Worm (Caenorhabditis elegans): ENCODE results near the gene F49C5.16.

F49C5.16 gene

DNA sequence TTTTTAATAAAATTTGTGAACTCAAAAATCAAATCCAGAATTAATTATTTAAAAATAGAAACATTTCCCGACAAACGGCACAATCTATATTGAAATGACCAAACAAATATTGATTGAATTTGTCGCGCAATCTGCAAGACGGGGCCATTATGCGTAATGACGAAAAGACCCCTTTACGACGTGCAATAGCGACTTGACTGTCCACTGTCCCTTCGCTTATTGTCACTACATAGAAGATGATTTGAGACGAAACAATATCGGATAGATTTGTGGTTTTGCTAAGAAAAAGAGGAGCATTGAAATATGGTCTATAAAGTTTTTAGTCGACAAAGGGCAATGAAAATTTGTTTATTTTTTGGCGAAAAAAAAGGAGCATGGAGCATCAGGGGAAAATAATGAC is 3.3 kb downstream of the F49C5.16 start:
- TF ChIP-seq lsy-27 (tag; optimal IDR thresholded peaks at IDR 0.05; ENCODE audit: borderline replicate concordance, insufficient read depth): no peak
- TF ChIP-seq dpff-1 (tag; optimal IDR thresholded peaks at IDR 0.05): no peak
- no peak for TF ChIP-seq pha-4 (tag; optimal IDR thresholded peaks at IDR 0.05)
- TF ChIP-seq hrde-1 (tag; optimal IDR thresholded peaks at IDR 0.05; ENCODE audit: borderline replicate concordance): no peak
- no peak for TF ChIP-seq B0035.1 (tag; optimal IDR thresholded peaks at IDR 0.05)
- no peak for TF ChIP-seq nhr-120 (GFP tag; IDR thresholded peaks at IDR 0.05)
- TF ChIP-seq ama-1 (optimal IDR thresholded peaks at IDR 0.05): no peak
- no peak for TF ChIP-seq ama-1 (GFP tag; optimal IDR thresholded peaks at IDR 0.05)
- TF ChIP-seq hlh-26 (GFP tag; conservative IDR thresholded peaks at IDR 0.05): no peak
- TF ChIP-seq hmg-20 (GFP tag; IDR thresholded peaks at IDR 0.05): no peak
- TF ChIP-seq F39B2.1 (GFP tag; IDR thresholded peaks at IDR 0.05): no peak
- no peak for TF ChIP-seq madf-3 (GFP tag; IDR thresholded peaks at IDR 0.05)
- TF ChIP-seq lsl-1 (GFP tag; optimal IDR thresholded peaks at IDR 0.05): no peak
- TF ChIP-seq let-607 (tag; optimal IDR thresholded peaks at IDR 0.05): no peak
- no peak for TF ChIP-seq Y79H2A.3 (GFP tag; conservative IDR thresholded peaks at IDR 0.05)
- no peak for TF ChIP-seq ztf-3 (GFP tag; optimal IDR thresholded peaks at IDR 0.05)
- no peak for TF ChIP-seq ztf-22 (GFP tag; optimal IDR thresholded peaks at IDR 0.05)
- no peak for TF ChIP-seq nfyb-1 (GFP tag; IDR thresholded peaks at IDR 0.05)
- no peak for TF ChIP-seq nhr-80 (tag; optimal IDR thresholded peaks at IDR 0.05)
- TF ChIP-seq ztf-26 (tag; optimal IDR thresholded peaks at IDR 0.05): no peak

DNA sequence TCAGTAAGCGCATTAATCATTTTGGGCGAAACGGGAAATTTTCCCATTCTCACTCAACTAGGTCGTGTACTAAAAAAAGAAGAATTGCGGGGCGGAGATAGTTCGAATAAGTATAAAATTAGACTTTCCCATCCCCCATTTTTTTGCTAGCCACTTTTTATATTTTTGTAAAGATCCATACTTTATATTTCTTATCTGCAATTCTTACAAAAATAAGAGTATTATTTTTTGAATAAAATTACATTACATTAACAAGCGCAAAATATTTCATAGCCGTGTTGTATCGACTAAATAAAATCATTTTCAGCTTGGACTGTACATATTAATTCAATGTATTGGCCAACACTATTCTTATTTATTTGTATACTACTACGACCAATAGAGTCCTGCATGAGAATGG is 7.9 kb downstream of the F49C5.16 start, which contains the start of gene F49C5.11:
TSS of gene F49C5.11 (plus strand) at position 301 of the 400 bp plus-strand sequence.
- TF ChIP-seq lin-35 (GFP tag; optimal IDR thresholded peaks at IDR 0.05) (no peak), Y56A3A.18 (GFP tag; IDR thresholded peaks at IDR 0.05) (no peak), snpc-1.1 (tag; optimal IDR thresholded peaks at IDR 0.05; ENCODE audit: insufficient read depth) (no peak), lir-1 (GFP tag; conservative IDR thresholded peaks at IDR 0.05) (no peak)

DNA sequence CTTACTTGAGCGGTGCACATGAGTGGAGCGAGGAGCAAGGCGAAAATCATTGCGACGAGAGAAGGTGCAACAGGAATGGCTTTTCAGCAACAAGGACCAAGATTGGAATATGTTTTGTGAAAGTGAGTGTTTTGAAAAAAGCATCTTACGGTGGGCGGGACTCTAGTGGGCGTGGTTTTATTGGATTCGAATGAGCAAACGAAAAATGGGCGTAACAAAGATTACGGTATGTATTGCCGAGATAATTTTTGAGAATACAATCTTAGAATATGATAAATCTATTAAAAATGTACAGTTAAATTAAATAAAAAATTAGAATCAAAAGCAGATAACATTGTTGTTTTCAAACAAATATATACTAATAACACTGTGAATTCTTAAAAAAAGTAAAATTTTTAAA is 12.6 kb downstream of the F49C5.16 start, which contains the start of gene F49C5.12:
TSS of gene F49C5.12 (minus strand) at position 101 of the 400 bp plus-strand sequence.
- no peak for TF ChIP-seq ekl-4 (GFP tag; IDR thresholded peaks at IDR 0.05)
- no peak for TF ChIP-seq ceh-58 (GFP tag; IDR thresholded peaks at IDR 0.05)

DNA sequence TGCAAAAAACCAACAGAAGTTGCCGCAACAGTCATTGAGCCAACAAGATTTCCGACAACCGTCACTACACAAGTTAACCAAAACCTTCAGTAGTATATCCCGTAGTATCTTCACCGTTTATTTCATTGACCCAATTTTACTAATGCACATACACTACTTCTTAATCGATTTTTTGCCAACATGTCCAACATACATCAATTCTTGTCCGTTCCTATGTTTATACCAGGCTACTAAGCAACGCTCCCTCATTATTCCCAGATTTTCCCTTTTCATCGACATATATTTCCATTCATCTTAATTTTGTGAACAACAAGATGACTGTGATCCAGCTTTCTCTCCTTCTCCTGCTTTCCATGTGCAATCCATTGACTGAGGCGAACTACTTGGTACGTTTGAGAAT is 18.2 kb downstream of the F49C5.16 start, which contains the start of gene F49C5.7:
TSS of gene F49C5.7 (plus strand) at position 301 of the 400 bp plus-strand sequence.
- TF ChIP-seq zim-3 (tag; optimal IDR thresholded peaks at IDR 0.05) (no peak), ceh-58 (GFP tag; IDR thresholded peaks at IDR 0.05) (no peak), die-1 (tag; optimal IDR thresholded peaks at IDR 0.05) (no peak), mcd-1 (GFP tag; IDR thresholded peaks at IDR 0.05) (no peak), akir-1 (GFP tag; optimal IDR thresholded peaks at IDR 0.05) (no peak), T26A5.8 (tag; optimal IDR thresholded peaks at IDR 0.05) (no peak), ztf-26 (tag; optimal IDR thresholded peaks at IDR 0.05) (no peak)

DNA sequence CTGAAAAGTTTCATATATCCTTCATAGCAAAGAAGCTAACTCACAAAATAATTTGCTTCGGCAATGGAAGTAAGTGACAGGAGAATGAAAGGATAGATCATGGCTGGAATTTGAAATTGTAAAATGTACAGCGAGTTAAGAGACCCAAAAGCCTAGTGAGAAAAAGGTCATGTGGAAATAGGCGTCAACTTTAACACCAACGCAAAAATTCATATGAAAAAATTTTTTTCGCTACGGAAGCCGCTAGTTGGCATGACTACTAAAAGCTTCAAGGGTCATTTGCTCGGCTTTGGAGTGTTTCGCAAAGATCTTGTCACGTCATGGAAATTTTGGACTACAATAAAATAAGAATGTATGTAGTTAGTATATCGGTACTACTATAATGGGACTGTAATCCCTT is 22.9 kb downstream of the F49C5.16 start, which contains the start of gene Y38E10A.1:
TSS of gene Y38E10A.1 (minus strand) at position 101 of the 400 bp plus-strand sequence.
- no peak for TF ChIP-seq Y56A3A.18 (GFP tag; IDR thresholded peaks at IDR 0.05)
- TF ChIP-seq snpc-4 (GFP tag; optimal IDR thresholded peaks at IDR 0.05): no peak
- TF ChIP-seq snpc-4 (tag; optimal IDR thresholded peaks at IDR 0.05): no peak
- TF ChIP-seq dpff-1 (tag; optimal IDR thresholded peaks at IDR 0.05): no peak
- TF ChIP-seq madf-3 (GFP tag; IDR thresholded peaks at IDR 0.05): no peak
- TF ChIP-seq attf-5 (GFP tag; optimal IDR thresholded peaks at IDR 0.05): no peak
- no peak for TF ChIP-seq repo-1 (tag; optimal IDR thresholded peaks at IDR 0.05)
- TF ChIP-seq nhr-90 (tag; optimal IDR thresholded peaks at IDR 0.05): no peak
- no peak for TF ChIP-seq tlf-1 (GFP tag; optimal IDR thresholded peaks at IDR 0.05)
- no peak for TF ChIP-seq K11D2.4 (GFP tag; IDR thresholded peaks at IDR 0.05)
- TF ChIP-seq unc-130 (GFP tag; optimal IDR thresholded peaks at IDR 0.05): no peak
- no peak for TF ChIP-seq fkh-3 (tag; optimal IDR thresholded peaks at IDR 0.05)

All from whole organism, young adult.